Fruit fly (Drosophila melanogaster) whole organism, adult: Measurements from ENCODE around the gene PAN3.

Source experiments
- CG1620 ChIP-seq: fragments of 200-800 bp; sonication (Bioruptor generic); optimal IDR thresholded peaks from 2 replicates; lab custom pipeline; 2016; ENCODE audit warnings: missing biosample characterization, missing genetic modification characterization
- CG5204 ChIP-seq: fragments of 200-800 bp; sonication (Bioruptor generic); optimal IDR thresholded peaks from 2 replicates; lab custom pipeline; 2016; ENCODE audit warnings: missing biosample characterization, missing genetic modification characterization
- CG7045 ChIP-seq: fragments of 200-800 bp; sonication (Bioruptor generic); optimal IDR thresholded peaks from 2 replicates; lab custom pipeline; 2017; ENCODE audit warnings: missing biosample characterization, mild to moderate bottlenecking, missing genetic modification characterization
- CG7101 ChIP-seq: fragments of 200-800 bp; sonication (Bioruptor generic); optimal IDR thresholded peaks from 2 replicates; lab custom pipeline; 2018; ENCODE audit warnings: missing biosample characterization, mild to moderate bottlenecking, missing genetic modification characterization, moderate library complexity
- Crg-1 ChIP-seq: fragments of 200-800 bp; sonication (Bioruptor generic); optimal IDR thresholded peaks from 2 replicates; lab custom pipeline; 2016; ENCODE audit warnings: missing biosample characterization, missing genetic modification characterization
- cnc ChIP-seq, 2 experiments: fragments of >200 bp; optimal IDR thresholded peaks; 2 replicates each; lab custom pipeline; 2017
- kay ChIP-seq: fragments of 200-800 bp; sonication (Bioruptor generic); peaks from one replicate; lab custom pipeline; 2016; ENCODE audit warnings: missing biosample characterization, missing genetic modification characterization, borderline replicate concordance
- tj ChIP-seq: fragments of 200-800 bp; sonication (Bioruptor generic); optimal IDR thresholded peaks from 3 replicates; lab custom pipeline; 2017; ENCODE audit warnings: missing biosample characterization, mild to moderate bottlenecking, missing genetic modification characterization, moderate library complexity

DNA sequence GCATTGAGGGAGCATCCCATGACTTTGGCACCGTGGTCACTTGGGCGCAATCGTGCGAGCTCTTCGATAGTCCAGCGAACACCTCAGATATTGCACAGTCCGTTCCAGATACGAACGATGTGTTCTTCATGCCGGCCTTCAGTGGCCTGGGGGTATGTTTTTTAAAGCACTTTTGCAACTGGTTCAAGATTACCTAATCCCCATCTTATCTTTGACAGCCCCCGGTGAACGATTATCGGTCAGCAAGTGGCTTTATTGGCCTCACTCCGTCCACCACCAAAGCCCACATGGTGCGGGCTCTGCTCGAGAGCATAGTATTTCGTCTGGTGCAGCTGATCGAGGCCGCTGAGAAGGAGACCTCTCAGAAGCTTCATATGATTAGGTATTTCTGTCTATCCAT is 16.8 kb upstream of the PAN3 start:
- TF ChIP-seq CG7101 (tag; lab: Kevin White, UChicago) (no peak), CG1620 (no peak), CG5204 (no peak), tj (GFP tag; lab: Kevin White, UChicago) (no peak), Crg-1 (GFP tag; lab: Kevin White, UChicago) (no peak), CG7045 (no peak), kay (GFP tag; lab: Kevin White, UChicago) (no peak), cnc (optimal IDR thresholded peaks at IDR 0.05; lab: Kevin White, UChicago) (no peak)
